Worm (Caenorhabditis elegans) whole organism, early embryonic: ENCODE results near the gene T25D1.3.

Experiments used
- B0310.2 ChIP-seq: sonication (generic microtip); optimal IDR thresholded peaks from 2 replicates; lab custom pipeline; 2016; ENCODE audit warnings: mild to moderate bottlenecking, missing genetic modification characterization, missing compliant biosample characterization
- F13C5.2 ChIP-seq: sonication (generic microtip); optimal IDR thresholded peaks from 2 replicates; lab custom pipeline; 2017; ENCODE audit warnings: mild to moderate bottlenecking, missing genetic modification characterization, inconsistent platforms, missing compliant biosample characterization
- ama-1 ChIP-seq: fragments of 150-350 bp; optimal IDR thresholded peaks from 2 replicates; lab custom pipeline; 2014
- ceh-13 ChIP-seq: fragments of 200-800 bp; sonication (Bioruptor generic); optimal IDR thresholded peaks from 2 replicates; lab custom pipeline; 2018; ENCODE audit warnings: mild to moderate bottlenecking, missing genetic modification characterization, missing compliant biosample characterization
- ceh-36 ChIP-seq: sonication (generic microtip); optimal IDR thresholded peaks from 2 replicates; lab custom pipeline; 2016; ENCODE audit warnings: missing genetic modification characterization, inconsistent platforms, missing compliant biosample characterization
- ets-7 ChIP-seq: sonication (generic microtip); optimal IDR thresholded peaks from 2 replicates; lab custom pipeline; 2016; ENCODE audit warnings: missing genotype, missing genetic modification characterization, missing compliant biosample characterization
- flt-1 ChIP-seq: fragments of 200-800 bp; sonication (Bioruptor generic); IDR thresholded peaks from 2 replicates; pipeline ENCODE4 v1.3.6; 2022; ENCODE audit warnings: missing genetic modification characterization, missing compliant biosample characterization
- hmg-4 ChIP-seq: fragments of 200-800 bp; sonication (Bioruptor generic); optimal IDR thresholded peaks from 2 replicates; lab custom pipeline; 2018; ENCODE audit warnings: mild to moderate bottlenecking, missing genetic modification characterization, missing compliant biosample characterization
- pes-1 ChIP-seq: fragments of 200-800 bp; sonication (Bioruptor generic); IDR thresholded peaks from 2 replicates; pipeline ENCODE4 v1.3.6; 2022; ENCODE audit warnings: missing genetic modification reagents, missing genetic modification characterization, missing compliant biosample characterization
- tbx-37 ChIP-seq: fragments of 200-800 bp; sonication (Bioruptor generic); conservative IDR thresholded peaks from 2 replicates; pipeline ENCODE4 v1.3.6; 2022; ENCODE audit warnings: missing genetic modification reagents, missing genetic modification characterization, missing compliant biosample characterization
- tra-4 ChIP-seq: sonication (generic microtip); optimal IDR thresholded peaks from 2 replicates; lab custom pipeline; 2017; ENCODE audit warnings: missing genetic modification characterization, missing compliant biosample characterization

DNA sequence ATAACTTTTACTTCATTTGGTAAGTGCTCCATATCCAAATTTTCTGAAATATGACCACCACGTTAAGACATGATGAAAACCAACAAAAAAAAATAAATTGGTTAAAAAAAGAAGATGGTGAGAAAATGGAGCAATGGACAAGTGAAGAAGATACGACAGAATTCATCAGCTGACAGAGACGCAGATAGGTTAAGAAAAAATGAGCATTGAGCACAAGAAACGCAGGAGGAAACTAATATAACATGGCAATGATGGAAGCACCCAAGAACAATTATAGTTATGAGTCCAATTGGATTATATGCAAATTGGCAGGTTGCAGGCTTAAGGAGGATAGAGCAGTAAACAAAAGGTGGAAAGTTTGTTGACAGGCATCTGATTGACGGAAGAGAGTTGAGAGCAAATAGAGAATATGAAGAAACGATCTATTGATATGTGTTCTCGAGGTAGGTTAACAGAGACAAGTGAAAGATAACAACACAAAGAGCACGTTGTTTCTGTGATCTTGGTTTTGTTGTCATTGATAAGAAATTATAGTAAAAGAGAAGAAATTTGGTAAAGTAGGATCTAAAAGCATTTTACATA, 48.5 kb downstream of the T25D1.3 start, which contains the start of gene K08B5.2:
- no peak for TF ChIP-seq ama-1 (lab: Kevin White, UChicago)
- TF ChIP-seq F13C5.2 (tag; lab: Kevin White, UChicago) = no peak
- TF ChIP-seq pes-1 (GFP tag; lab: Robert Waterston, UW) = no peak
- no peak for TF ChIP-seq flt-1 (GFP tag; lab: Robert Waterston, UW)
- TF ChIP-seq B0310.2 (tag; lab: Kevin White, UChicago) = no peak
- TF ChIP-seq tra-4 (tag; lab: Kevin White, UChicago) = no peak
- no peak for TF ChIP-seq tbx-37
- TF ChIP-seq ceh-13 (GFP tag; lab: Kevin White, UChicago) = no peak
- no peak for TF ChIP-seq ets-7 (tag; lab: Kevin White, UChicago)
- no peak for TF ChIP-seq ceh-36 (tag; lab: Kevin White, UChicago)
- no peak for TF ChIP-seq hmg-4
